Fruit fly (Drosophila melanogaster) whole organism, embryonic: ENCODE results near the gene rho-5.

Experiments used
- Aef1 ChIP-seq: fragments of 200-800 bp; sonication (Bioruptor generic); IDR thresholded peaks from 3 replicates; pipeline ENCODE4 v1.3.6; 2022; ENCODE audit warnings: missing biosample characterization, missing genetic modification characterization
- Antp ChIP-seq: fragments of 200-800 bp; sonication (Bioruptor generic); optimal IDR thresholded peaks from 3 replicates; lab custom pipeline; 2016; ENCODE audit warnings: missing biosample characterization, missing genetic modification characterization
- Atf6 ChIP-seq: fragments of 200-800 bp; sonication (Bioruptor generic); IDR thresholded peaks from 2 replicates; pipeline ENCODE4 v1.3.6; 2022; ENCODE audit warnings: missing biosample characterization, missing genetic modification characterization
- Bdp1 ChIP-seq: fragments of 200-800 bp; sonication (Bioruptor generic); optimal IDR thresholded peaks from 3 replicates; lab custom pipeline; 2016; ENCODE audit warnings: missing biosample characterization, missing genetic modification characterization
- C15 ChIP-seq: fragments of 200-800 bp; sonication (Bioruptor generic); IDR thresholded peaks from 3 replicates; pipeline ENCODE4 v1.3.6; 2022; ENCODE audit warnings: missing biosample characterization, missing genetic modification characterization
- CG1233 ChIP-seq: fragments of 200-800 bp; sonication (Bioruptor generic); optimal IDR thresholded peaks from 4 replicates; lab custom pipeline; 2018; ENCODE audit warnings: missing biosample characterization, mild to moderate bottlenecking, missing genetic modification characterization
- CG15073 ChIP-seq: fragments of 200-800 bp; sonication (Bioruptor generic); optimal IDR thresholded peaks from 2 replicates; lab custom pipeline; 2016; ENCODE audit warnings: missing biosample characterization, missing genetic modification characterization
- CG15514 ChIP-seq: fragments of 200-800 bp; sonication (Bioruptor generic); optimal IDR thresholded peaks from 3 replicates; lab custom pipeline; 2017; ENCODE audit warnings: missing biosample characterization, missing genetic modification characterization, mild to moderate bottlenecking, moderate library complexity, missing genetic modification reagents
- CG1602 ChIP-seq: fragments of 200-800 bp; sonication (Bioruptor generic); optimal IDR thresholded peaks from 3 replicates; lab custom pipeline; 2016; ENCODE audit warnings: missing biosample characterization, missing genetic modification characterization
- CG17186 ChIP-seq: fragments of 200-800 bp; sonication (Bioruptor generic); optimal IDR thresholded peaks from 3 replicates; lab custom pipeline; 2017; ENCODE audit warnings: missing biosample characterization, missing genetic modification reagents, missing genetic modification characterization
- CG17361 ChIP-seq: fragments of 200-800 bp; sonication (Bioruptor generic); IDR thresholded peaks from 3 replicates; pipeline ENCODE4 v1.3.6; 2022; ENCODE audit warnings: missing biosample characterization, missing genetic modification characterization
- CG17612 ChIP-seq: fragments of 200-800 bp; sonication (Bioruptor generic); IDR thresholded peaks from 2 replicates; pipeline ENCODE4 v1.3.6; 2022; ENCODE audit warnings: missing biosample characterization, missing genetic modification characterization
- CG18011 ChIP-seq: fragments of 200-800 bp; sonication (Bioruptor generic); optimal IDR thresholded peaks from 2 replicates; lab custom pipeline; 2017; ENCODE audit warnings: missing biosample characterization, missing genetic modification characterization, mild to moderate bottlenecking, moderate library complexity, missing genotype
- CG18262 ChIP-seq: fragments of 200-800 bp; optimal IDR thresholded peaks from 3 replicates; lab custom pipeline; 2019; ENCODE audit warnings: missing biosample characterization, mild to moderate bottlenecking, missing genetic modification characterization, moderate library complexity
- CG18619 ChIP-seq: fragments of 200-800 bp; sonication (Bioruptor generic); optimal IDR thresholded peaks from 3 replicates; lab custom pipeline; 2017; ENCODE audit warnings: missing biosample characterization, mild to moderate bottlenecking, missing genetic modification characterization
- CG2678 ChIP-seq: fragments of 200-800 bp; sonication (Bioruptor generic); optimal IDR thresholded peaks from 3 replicates; lab custom pipeline; 2019; ENCODE audit warnings: missing biosample characterization, mild to moderate bottlenecking, missing genetic modification characterization, moderate library complexity
- CG30431 ChIP-seq: fragments of 200-800 bp; sonication (Bioruptor generic); optimal IDR thresholded peaks from 2 replicates; lab custom pipeline; 2017; ENCODE audit warnings: missing biosample characterization, missing genetic modification characterization
- CG3847 ChIP-seq: fragments of 200-800 bp; sonication (Bioruptor generic); IDR thresholded peaks from 2 replicates; pipeline ENCODE4 v1.3.6; 2022; ENCODE audit warnings: missing biosample characterization, missing genetic modification characterization
- CG6765 ChIP-seq: fragments of 200-800 bp; sonication (Bioruptor generic); optimal IDR thresholded peaks from 3 replicates; lab custom pipeline; 2017; ENCODE audit warnings: missing biosample characterization, mild to moderate bottlenecking, missing genetic modification characterization
- CG8478 ChIP-seq: fragments of >200 bp; optimal IDR thresholded peaks from 2 replicates; lab custom pipeline; 2018
- D19A ChIP-seq: fragments of 200-800 bp; optimal IDR thresholded peaks from 3 replicates; lab custom pipeline; 2019; ENCODE audit warnings: missing biosample characterization, mild to moderate bottlenecking, missing genetic modification characterization, moderate library complexity
- Dad ChIP-seq: fragments of 200-800 bp; sonication (Bioruptor generic); optimal IDR thresholded peaks from 3 replicates; lab custom pipeline; 2016; ENCODE audit warnings: missing biosample characterization, missing genetic modification characterization
- Dip3 ChIP-seq: fragments of 200-800 bp; sonication (Bioruptor generic); optimal IDR thresholded peaks from 3 replicates; lab custom pipeline; 2016; ENCODE audit warnings: missing biosample characterization, missing genetic modification characterization
- Dll ChIP-seq: fragments of 200-800 bp; sonication (Bioruptor generic); IDR thresholded peaks from 4 replicates; pipeline ENCODE4 v1.3.6; 2022; ENCODE audit warnings: missing biosample characterization, missing genetic modification characterization; ENCODE audit not compliant: partially characterized antibody
- E2f2 ChIP-seq: fragments of 200-800 bp; sonication (Bioruptor generic); IDR thresholded peaks from 2 replicates; pipeline ENCODE4 v1.3.6; 2022; ENCODE audit warnings: missing biosample characterization, missing genetic modification characterization
- Ets65A ChIP-seq: fragments of 200-800 bp; sonication (Bioruptor generic); peaks from one replicate; lab custom pipeline; 2016; ENCODE audit warnings: missing biosample characterization, missing genetic modification characterization
- Max ChIP-seq: fragments of 200-800 bp; sonication (Bioruptor generic); optimal IDR thresholded peaks from 2 replicates; lab custom pipeline; 2016; ENCODE audit warnings: missing biosample characterization, mild to moderate bottlenecking, missing genetic modification characterization
- Myb ChIP-seq: fragments of 200-800 bp; sonication (Bioruptor generic); optimal IDR thresholded peaks from 2 replicates; lab custom pipeline; 2016; ENCODE audit warnings: missing biosample characterization, missing genetic modification characterization
- Oaz ChIP-seq: fragments of 200-800 bp; sonication (Bioruptor generic); IDR thresholded peaks from 2 replicates; pipeline ENCODE4 v1.3.6; 2022; ENCODE audit warnings: missing biosample characterization, missing genetic modification characterization
- Ravus ChIP-seq: fragments of 200-800 bp; sonication (Bioruptor generic); IDR thresholded peaks from 2 replicates; pipeline ENCODE4 v1.3.6; 2022; ENCODE audit warnings: missing biosample characterization, missing genetic modification characterization
- Rx ChIP-seq: fragments of 200-800 bp; sonication (Bioruptor generic); IDR thresholded peaks from 2 replicates; pipeline ENCODE4 v1.3.6; 2022; ENCODE audit warnings: missing biosample characterization, missing genetic modification characterization
- Stat92E ChIP-seq, 3 experiments: fragments of >200 bp in 2 of 3; fragments of 200-800 bp in 1 of 3; sonication (Bioruptor generic) in 1 of 3; optimal IDR thresholded peaks; 2 replicates each; lab custom pipeline; 2017 to 2019; ENCODE audit warnings: missing biosample characterization in 3 of 3, missing genetic modification characterization in 3 of 3, mild to moderate bottlenecking in 1 of 3, moderate library complexity in 1 of 3
- Trl ChIP-seq, 3 experiments: fragments of >200 bp in 2 of 3; fragments of 200-800 bp in 1 of 3; sonication (Bioruptor generic) in 1 of 3; optimal IDR thresholded peaks; 2 replicates in 1 of 3; 3 replicates in 2 of 3; lab custom pipeline; 2016 to 2017; ENCODE audit warnings: missing biosample characterization in 1 of 3, missing genetic modification characterization in 1 of 3
- al ChIP-seq: fragments of 200-800 bp; sonication (Bioruptor generic); IDR thresholded peaks from 2 replicates; pipeline ENCODE4 v1.3.6; 2022; ENCODE audit warnings: missing biosample characterization, missing genetic modification characterization
- ase ChIP-seq: fragments of 200-800 bp; sonication (Bioruptor generic); IDR thresholded peaks from 3 replicates; pipeline ENCODE4 v1.3.6; 2022; ENCODE audit warnings: missing biosample characterization, missing genetic modification characterization
- ems ChIP-seq: fragments of 200-800 bp; sonication (Bioruptor generic); optimal IDR thresholded peaks from 3 replicates; lab custom pipeline; 2016; ENCODE audit warnings: missing biosample characterization, missing genetic modification characterization
- esg ChIP-seq: fragments of 200-800 bp; sonication (Bioruptor generic); conservative IDR thresholded peaks from 2 replicates; pipeline ENCODE4 v1.3.6; 2022; ENCODE audit warnings: missing biosample characterization, missing genetic modification characterization
- fd3F ChIP-seq: fragments of 200-800 bp; sonication (Bioruptor generic); optimal IDR thresholded peaks from 2 replicates; lab custom pipeline; 2018; ENCODE audit warnings: missing biosample characterization, mild to moderate bottlenecking, missing genetic modification characterization, moderate library complexity
- h ChIP-seq: fragments of >200 bp; optimal IDR thresholded peaks from 2 replicates; lab custom pipeline; 2017
- hkb ChIP-seq, 2 experiments: fragments of 200-800 bp in 1 of 2; fragments of >200 bp in 1 of 2; sonication (Bioruptor generic) in 1 of 2; IDR thresholded peaks in 1 of 2; optimal IDR thresholded peaks in 1 of 2; 2 replicates each; pipeline versions ENCODE4 v1.3.6 to Lab custom; 2017 to 2022; ENCODE audit warnings: missing biosample characterization in 1 of 2, missing genetic modification characterization in 1 of 2
- pb ChIP-seq: fragments of 200-800 bp; sonication (Bioruptor generic); optimal IDR thresholded peaks from 3 replicates; lab custom pipeline; 2016; ENCODE audit warnings: missing biosample characterization, missing genetic modification characterization
- pnt ChIP-seq: fragments of 200-800 bp; sonication (Bioruptor generic); optimal IDR thresholded peaks from 3 replicates; lab custom pipeline; 2016; ENCODE audit warnings: missing biosample characterization, missing genetic modification characterization
- schlank ChIP-seq: fragments of 200-800 bp; sonication (Bioruptor generic); optimal IDR thresholded peaks from 2 replicates; lab custom pipeline; 2018; ENCODE audit warnings: missing biosample characterization, mild to moderate bottlenecking, missing genetic modification characterization
- sd ChIP-seq: fragments of 200-800 bp; sonication (Bioruptor generic); optimal IDR thresholded peaks from 3 replicates; lab custom pipeline; 2018; ENCODE audit warnings: missing biosample characterization, mild to moderate bottlenecking, missing genetic modification characterization, moderate library complexity
- sens ChIP-seq: fragments of 200-800 bp; sonication (Bioruptor generic); peaks from one replicate; lab custom pipeline; 2016; ENCODE audit warnings: missing biosample characterization, missing genetic modification characterization
- slou ChIP-seq: fragments of 200-800 bp; sonication (Bioruptor generic); optimal IDR thresholded peaks from 3 replicates; lab custom pipeline; 2016; ENCODE audit warnings: missing biosample characterization, missing genetic modification characterization
- slp2 ChIP-seq: fragments of 200-800 bp; sonication (Bioruptor generic); optimal IDR thresholded peaks from 2 replicates; lab custom pipeline; 2016; ENCODE audit warnings: missing biosample characterization, missing genetic modification characterization
- unc-4 ChIP-seq: fragments of 200-800 bp; sonication (Bioruptor generic); IDR thresholded peaks from 2 replicates; pipeline ENCODE4 v1.3.6; 2022; ENCODE audit warnings: missing biosample characterization, missing genetic modification characterization; ENCODE audit not compliant: partially characterized antibody
- vfl ChIP-seq: fragments of 200-800 bp; sonication (Bioruptor generic); optimal IDR thresholded peaks from 2 replicates; lab custom pipeline; 2016; ENCODE audit warnings: missing biosample characterization, missing genetic modification characterization
- zfh1 ChIP-seq: fragments of 200-800 bp; sonication (Bioruptor generic); IDR thresholded peaks from 3 replicates; pipeline ENCODE4 v1.3.6; 2022; ENCODE audit warnings: missing biosample characterization, missing genetic modification characterization

Gene rho-5

dm6 chr2L:10333091-10333991 is 40.4 kb downstream of the rho-5 start, which contains the start of gene GATAd (continued):
- TF ChIP-seq Max (GFP tag; lab: Kevin White, UChicago) (no peak), unc-4 (no peak; the same call in 1 of the 2 replicates), Aef1 (GFP tag; lab: Robert Waterston, UW) (no peak), CG30431 (GFP tag; lab: Kevin White, UChicago) (no peak), Dll (GFP tag; lab: Robert Waterston, UW) (no peak), Atf6 (GFP tag; lab: Robert Waterston, UW) (no peak), CG8478 (lab: Kevin White, UChicago) (no peak), sd (tag; lab: Kevin White, UChicago) (no peak), pb (no peak), CG17361 (0 out of 3 replicates have a peak, but pooled peaks have one; percentile 5), h (lab: Kevin White, UChicago) (no peak), esg (GFP tag; lab: Robert Waterston, UW) (no peak), CG17612 (no peak), Rx (no peak), Myb (GFP tag; lab: Kevin White, UChicago) (peak; percentile 30), Antp (no peak), Dad (GFP tag; lab: Kevin White, UChicago) (no peak), CG1602 (GFP tag; lab: Kevin White, UChicago) (no peak), ems (GFP tag; lab: Kevin White, UChicago) (no peak), CG18262 (tag; lab: Kevin White, UChicago) (peak; percentile 4), CG3847 (GFP tag; lab: Robert Waterston, UW) (no peak), Ravus (no peak), CG18011 (GFP tag; lab: Kevin White, UChicago) (no peak), E2f2 (GFP tag; lab: Robert Waterston, UW) (no peak; the same call in 1 of the 2 replicates), CG6765 (GFP tag; lab: Kevin White, UChicago) (no peak), D19A (tag; lab: Kevin White, UChicago) (peak; percentile 2), Trl (optimal IDR thresholded peaks at IDR 0.05; lab: Kevin White, UChicago) (no peak), Trl (GFP tag; optimal IDR thresholded peaks at IDR 0.05; lab: Kevin White, UChicago) (no peak), CG15073 (GFP tag; lab: Kevin White, UChicago) (no peak), fd3F (GFP tag; lab: Kevin White, UChicago) (no peak), Dip3 (GFP tag; lab: Kevin White, UChicago) (no peak), ase (GFP tag; lab: Robert Waterston, UW) (no peak), hkb (optimal IDR thresholded peaks at IDR 0.05; lab: Kevin White, UChicago) (no peak), hkb (GFP tag; IDR thresholded peaks at IDR 0.05; lab: Robert Waterston, UW) (no peak), CG15514 (GFP tag; lab: Kevin White, UChicago) (peak; percentile 99), Ets65A (GFP tag; lab: Kevin White, UChicago) (no peak), C15 (no peak), slp2 (no peak), slou (GFP tag; lab: Kevin White, UChicago) (no peak), Oaz (GFP tag; lab: Robert Waterston, UW) (no peak), vfl (GFP tag; lab: Kevin White, UChicago) (no peak), pnt (no peak), CG2678 (tag; lab: Kevin White, UChicago) (no peak), Stat92E (GFP tag; optimal IDR thresholded peaks at IDR 0.05; lab: Kevin White, UChicago) (peak in 1 of 3 experiments; percentile 44), CG17186 (GFP tag; lab: Kevin White, UChicago) (no peak), al (GFP tag; lab: Robert Waterston, UW) (no peak), Bdp1 (GFP tag; lab: Kevin White, UChicago) (no peak), sens (GFP tag; lab: Kevin White, UChicago) (peak; percentile 67), schlank (tag; lab: Kevin White, UChicago) (no peak), CG1233 (no peak), zfh1 (GFP tag; lab: Robert Waterston, UW) (no peak), CG18619 (GFP tag; lab: Kevin White, UChicago) (no peak)
